Worm (Caenorhabditis elegans): ENCODE measurements around the gene ceh-38.

ce11 chrII:6958136-6958535 is 6.8 kb downstream of the ceh-38 start:
- no peak for TF ChIP-seq nhr-77 (tag; optimal IDR thresholded peaks at IDR 0.05)
- no peak for TF ChIP-seq mbf-1 (tag; optimal IDR thresholded peaks at IDR 0.05)
- TF ChIP-seq lsy-2 (tag; optimal IDR thresholded peaks at IDR 0.05), result no peak
- TF ChIP-seq ZK546.5 (tag; optimal IDR thresholded peaks at IDR 0.05), result no peak
- no peak for TF ChIP-seq nhr-237 (tag; optimal IDR thresholded peaks at IDR 0.05)
- TF ChIP-seq ceh-16 (tag; optimal IDR thresholded peaks at IDR 0.05), result no peak
- no peak for TF ChIP-seq skn-1 (tag; optimal IDR thresholded peaks at IDR 0.05)

Data from whole organism, L2 larva.